Fruit fly (Drosophila melanogaster) whole organism, embryonic: ENCODE measurements around the gene MEP-1.
A peak's percentile ranks its signal among the peaks of the same experiment; 100 is the strongest.

ENCODE experiments used
- Bdp1 ChIP-seq: fragments of 200-800 bp; sonication (Bioruptor generic); optimal IDR thresholded peaks from 3 replicates; lab custom pipeline; 2016; ENCODE audit warnings: missing biosample characterization, missing genetic modification characterization
- C15 ChIP-seq: fragments of 200-800 bp; sonication (Bioruptor generic); IDR thresholded peaks from 3 replicates; pipeline ENCODE4 v1.3.6; 2022; ENCODE audit warnings: missing biosample characterization, missing genetic modification characterization
- CG11456 ChIP-seq: fragments of 200-800 bp; sonication (Bioruptor generic); IDR thresholded peaks from 3 replicates; pipeline ENCODE4 v1.3.6; 2022; ENCODE audit warnings: missing biosample characterization, missing genetic modification characterization
- CG12744 ChIP-seq: fragments of 200-800 bp; sonication (Bioruptor generic); optimal IDR thresholded peaks from 2 replicates; lab custom pipeline; 2016; ENCODE audit warnings: missing biosample characterization, missing genetic modification characterization
- CG12942 ChIP-seq: fragments of 200-800 bp; sonication (Bioruptor generic); optimal IDR thresholded peaks from 3 replicates; lab custom pipeline; 2016; ENCODE audit warnings: missing biosample characterization, missing genetic modification characterization
- CG13624 ChIP-seq: fragments of 200-800 bp; sonication (Bioruptor generic); optimal IDR thresholded peaks from 2 replicates; lab custom pipeline; 2016; ENCODE audit warnings: missing biosample characterization, missing genetic modification characterization
- CG14050 ChIP-seq: fragments of 200-800 bp; sonication (Bioruptor generic); IDR thresholded peaks from 3 replicates; pipeline ENCODE4 v1.3.6; 2022; ENCODE audit warnings: missing biosample characterization, missing genetic modification characterization
- CG15011 ChIP-seq: fragments of 200-800 bp; sonication (Bioruptor generic); optimal IDR thresholded peaks from 3 replicates; lab custom pipeline; 2018; ENCODE audit warnings: missing biosample characterization, mild to moderate bottlenecking, missing genetic modification characterization
- CG15269 ChIP-seq: fragments of 200-800 bp; sonication (Bioruptor generic); optimal IDR thresholded peaks from 2 replicates; lab custom pipeline; 2018; ENCODE audit warnings: missing biosample characterization, mild to moderate bottlenecking, missing genetic modification characterization, moderate library complexity
- CG15514 ChIP-seq: fragments of 200-800 bp; sonication (Bioruptor generic); optimal IDR thresholded peaks from 3 replicates; lab custom pipeline; 2017; ENCODE audit warnings: missing biosample characterization, missing genetic modification characterization, mild to moderate bottlenecking, moderate library complexity, missing genetic modification reagents
- CG16815 ChIP-seq: fragments of 200-800 bp; sonication (Bioruptor generic); optimal IDR thresholded peaks from 3 replicates; lab custom pipeline; 2017; ENCODE audit warnings: missing biosample characterization, mild to moderate bottlenecking, missing genetic modification characterization
- CG17328 ChIP-seq: fragments of 200-800 bp; sonication (Bioruptor generic); IDR thresholded peaks from 2 replicates; pipeline ENCODE4 v1.3.6; 2022; ENCODE audit warnings: missing biosample characterization, missing genetic modification characterization
- CG18011 ChIP-seq: fragments of 200-800 bp; sonication (Bioruptor generic); optimal IDR thresholded peaks from 2 replicates; lab custom pipeline; 2017; ENCODE audit warnings: missing biosample characterization, missing genetic modification characterization, mild to moderate bottlenecking, moderate library complexity, missing genotype
- CG18619 ChIP-seq: fragments of 200-800 bp; sonication (Bioruptor generic); optimal IDR thresholded peaks from 3 replicates; lab custom pipeline; 2017; ENCODE audit warnings: missing biosample characterization, mild to moderate bottlenecking, missing genetic modification characterization
- CG18764 ChIP-seq: fragments of 200-800 bp; sonication (Bioruptor generic); optimal IDR thresholded peaks from 3 replicates; lab custom pipeline; 2016; ENCODE audit warnings: missing biosample characterization, missing genetic modification characterization
- CG2120 ChIP-seq: fragments of 200-800 bp; sonication (Bioruptor generic); optimal IDR thresholded peaks from 3 replicates; lab custom pipeline; 2016; ENCODE audit warnings: missing biosample characterization, missing genetic modification characterization
- CG31224 ChIP-seq: fragments of 200-800 bp; sonication (Bioruptor generic); IDR thresholded peaks from 2 replicates; pipeline ENCODE4 v1.3.6; 2022; ENCODE audit warnings: missing biosample characterization, missing genetic modification characterization
- CG31388 ChIP-seq: fragments of 200-800 bp; sonication (Bioruptor generic); optimal IDR thresholded peaks from 2 replicates; lab custom pipeline; 2016; ENCODE audit warnings: missing biosample characterization, missing genetic modification characterization
- CG4282 ChIP-seq: fragments of 200-800 bp; sonication (Bioruptor generic); optimal IDR thresholded peaks from 2 replicates; lab custom pipeline; 2016; ENCODE audit warnings: missing biosample characterization, missing genetic modification characterization
- CG6254 ChIP-seq: fragments of 200-800 bp; sonication (Bioruptor generic); optimal IDR thresholded peaks from 3 replicates; lab custom pipeline; 2017; ENCODE audit warnings: mild to moderate bottlenecking, missing biosample characterization, missing genetic modification reagents, missing genetic modification characterization
- CG6854 ChIP-seq: fragments of 200-800 bp; sonication (Bioruptor generic); optimal IDR thresholded peaks from 3 replicates; lab custom pipeline; 2017; ENCODE audit warnings: missing biosample characterization, mild to moderate bottlenecking, missing genetic modification characterization
- CG7928 ChIP-seq: fragments of 200-800 bp; sonication (Bioruptor generic); optimal IDR thresholded peaks from 2 replicates; lab custom pipeline; 2017; ENCODE audit warnings: missing biosample characterization, mild to moderate bottlenecking, missing genetic modification characterization
- CG7987 ChIP-seq: fragments of 200-800 bp; sonication (Bioruptor generic); optimal IDR thresholded peaks from 2 replicates; lab custom pipeline; 2018; ENCODE audit warnings: missing biosample characterization, mild to moderate bottlenecking, missing genetic modification characterization, moderate library complexity
- Doc3 ChIP-seq: fragments of 200-800 bp; sonication (Bioruptor generic); IDR thresholded peaks from 3 replicates; pipeline ENCODE4 v1.3.6; 2022; ENCODE audit warnings: missing biosample characterization, missing genetic modification characterization; ENCODE audit not compliant: partially characterized antibody
- Dref ChIP-seq: fragments of 200-800 bp; sonication (Bioruptor generic); IDR thresholded peaks from 2 replicates; pipeline ENCODE4 v1.3.6; 2022; ENCODE audit warnings: missing biosample characterization, missing genetic modification characterization
- E2f2 ChIP-seq: fragments of 200-800 bp; sonication (Bioruptor generic); IDR thresholded peaks from 2 replicates; pipeline ENCODE4 v1.3.6; 2022; ENCODE audit warnings: missing biosample characterization, missing genetic modification characterization
- H2.0 ChIP-seq: fragments of 200-800 bp; sonication (Bioruptor generic); IDR thresholded peaks from 2 replicates; pipeline ENCODE4 v1.3.6; 2022; ENCODE audit warnings: missing biosample characterization, missing genetic modification characterization
- Hr39 ChIP-seq: fragments of >200 bp; optimal IDR thresholded peaks from 2 replicates; lab custom pipeline; 2017
- Lpt ChIP-seq: fragments of >200 bp; optimal IDR thresholded peaks from 2 replicates; lab custom pipeline; 2018; ENCODE audit warnings: missing biosample characterization, missing genetic modification characterization
- Myb ChIP-seq: fragments of 200-800 bp; sonication (Bioruptor generic); optimal IDR thresholded peaks from 2 replicates; lab custom pipeline; 2016; ENCODE audit warnings: missing biosample characterization, missing genetic modification characterization
- NFAT ChIP-seq: fragments of 200-800 bp; sonication (Bioruptor generic); IDR thresholded peaks from 2 replicates; pipeline ENCODE4 v1.3.6; 2022; ENCODE audit warnings: missing biosample characterization, missing genetic modification characterization
- Sox100B ChIP-seq: fragments of 200-800 bp; sonication (Bioruptor generic); optimal IDR thresholded peaks from 3 replicates; lab custom pipeline; 2018; ENCODE audit warnings: missing biosample characterization, mild to moderate bottlenecking, missing genetic modification characterization
- Sox102F ChIP-seq: fragments of 200-800 bp; sonication (Bioruptor generic); optimal IDR thresholded peaks from 2 replicates; lab custom pipeline; 2018; ENCODE audit warnings: missing biosample characterization, mild to moderate bottlenecking, missing genetic modification characterization, moderate library complexity
- br ChIP-seq: fragments of >200 bp; optimal IDR thresholded peaks from 2 replicates; lab custom pipeline; 2017
- cato ChIP-seq: fragments of 200-800 bp; sonication (Bioruptor generic); optimal IDR thresholded peaks from 2 replicates; lab custom pipeline; 2016; ENCODE audit warnings: missing biosample characterization, missing genetic modification characterization, borderline replicate concordance
- chm ChIP-seq: fragments of 200-800 bp; sonication (Bioruptor generic); IDR thresholded peaks from 2 replicates; pipeline ENCODE4 v1.3.6; 2022; ENCODE audit warnings: missing biosample characterization, missing genetic modification characterization
- croc ChIP-seq: fragments of 200-800 bp; sonication (Bioruptor generic); conservative IDR thresholded peaks from 3 replicates; pipeline ENCODE4 v1.3.6; 2022; ENCODE audit warnings: missing biosample characterization, missing genetic modification characterization
- dati ChIP-seq: fragments of 200-800 bp; sonication (Bioruptor generic); IDR thresholded peaks from 2 replicates; pipeline ENCODE4 v1.3.6; 2022; ENCODE audit warnings: missing biosample characterization, missing genetic modification characterization
- dm ChIP-seq: fragments of 200-800 bp; sonication (Bioruptor generic); optimal IDR thresholded peaks from 3 replicates; lab custom pipeline; 2016; ENCODE audit warnings: missing biosample characterization, missing genetic modification characterization
- en ChIP-seq: fragments of 200-800 bp; sonication (Bioruptor generic); optimal IDR thresholded peaks from 2 replicates; lab custom pipeline; 2016; ENCODE audit warnings: missing biosample characterization, missing genetic modification characterization
- gce ChIP-seq: fragments of 200-800 bp; sonication (Bioruptor generic); IDR thresholded peaks from 3 replicates; pipeline ENCODE4 v1.3.6; 2022; ENCODE audit warnings: missing biosample characterization, missing genetic modification characterization
- jigr1 ChIP-seq: fragments of 200-800 bp; sonication (Bioruptor generic); IDR thresholded peaks from 3 replicates; pipeline ENCODE4 v1.3.6; 2022; ENCODE audit warnings: missing biosample characterization, missing genetic modification characterization
- ken ChIP-seq: fragments of 200-800 bp; sonication (Bioruptor generic); IDR thresholded peaks from 3 replicates; pipeline ENCODE4 v1.3.6; 2022; ENCODE audit warnings: missing biosample characterization, missing genetic modification characterization
- luna ChIP-seq: fragments of 200-800 bp; sonication (Bioruptor generic); optimal IDR thresholded peaks from 2 replicates; lab custom pipeline; 2016; ENCODE audit warnings: missing biosample characterization, missing genetic modification characterization
- mirr ChIP-seq: fragments of 200-800 bp; sonication (Bioruptor generic); optimal IDR thresholded peaks from 3 replicates; lab custom pipeline; 2018; ENCODE audit warnings: missing biosample characterization, mild to moderate bottlenecking, missing genetic modification characterization
- otp ChIP-seq: fragments of 200-800 bp; sonication (Bioruptor generic); IDR thresholded peaks from 3 replicates; pipeline ENCODE4, ENCODE4 v1.3.6; 2022; ENCODE audit warnings: missing biosample characterization, missing genetic modification characterization
- row ChIP-seq: fragments of 200-800 bp; sonication (Bioruptor generic); IDR thresholded peaks from 3 replicates; pipeline ENCODE4 v1.3.6; 2022; ENCODE audit warnings: missing biosample characterization, missing genetic modification characterization
- seq ChIP-seq: fragments of 200-800 bp; sonication (Bioruptor generic); IDR thresholded peaks from 2 replicates; pipeline ENCODE4 v1.3.6; 2022; ENCODE audit warnings: missing biosample characterization, missing genetic modification characterization
- vnd ChIP-seq: fragments of 200-800 bp; sonication (Bioruptor generic); IDR thresholded peaks from 3 replicates; pipeline ENCODE4 v1.3.6; 2022; ENCODE audit warnings: missing biosample characterization, missing genetic modification characterization; ENCODE audit not compliant: partially characterized antibody
- wdn ChIP-seq: fragments of 200-800 bp; sonication (Bioruptor generic); IDR thresholded peaks from 2 replicates; pipeline ENCODE4 v1.3.6; 2022; ENCODE audit warnings: missing biosample characterization, missing genetic modification characterization

Gene MEP-1

DNA sequence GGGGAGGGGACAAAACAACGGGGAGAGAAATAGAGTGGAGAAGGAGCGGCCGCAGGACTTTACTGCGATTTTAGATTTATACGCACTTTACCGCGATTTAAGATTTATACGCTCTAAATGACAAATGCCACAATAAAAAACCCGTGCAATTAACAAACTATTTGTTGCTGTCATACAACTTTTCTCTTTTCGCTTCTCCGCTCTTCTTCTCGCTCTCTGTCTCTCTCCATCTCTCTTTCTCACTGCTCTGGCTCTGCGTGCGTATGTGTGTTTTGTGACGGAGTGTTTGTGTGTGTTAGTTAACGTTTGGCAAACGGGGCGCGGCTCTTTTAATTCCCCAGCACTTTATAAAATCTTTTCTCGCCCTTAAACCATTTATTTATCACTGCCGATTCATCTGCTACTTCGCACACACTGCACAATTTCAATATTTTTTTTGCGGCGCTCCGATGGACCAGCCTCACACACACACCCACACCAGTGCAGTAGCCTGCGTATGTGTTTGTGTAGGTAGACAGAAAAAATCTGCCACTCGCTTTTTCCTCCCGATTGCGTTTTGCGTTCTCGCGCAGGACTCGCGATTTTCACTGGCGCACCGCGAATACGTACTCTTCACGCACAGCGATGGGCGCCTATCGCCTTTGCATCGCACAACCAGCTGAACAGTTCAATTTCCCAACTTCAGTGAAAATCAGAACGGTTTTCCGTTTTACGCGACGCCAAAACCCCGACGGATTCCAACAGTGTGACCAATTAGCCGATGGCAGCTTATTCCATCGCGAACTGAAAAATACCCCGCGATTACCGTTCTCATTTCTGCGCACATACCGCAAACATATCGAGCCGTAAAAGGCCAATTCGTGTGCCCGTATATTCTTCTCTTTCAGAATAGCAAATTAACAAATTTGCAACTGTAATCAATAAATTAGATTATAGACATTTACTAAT lies 45.4 kb upstream of the MEP-1 start, which contains the start of gene msn (continued):
- TF ChIP-seq CG18011 (GFP tag; lab: Kevin White, UChicago) (peak; percentile 6), CG7928 (GFP tag; lab: Kevin White, UChicago) (no peak), cato (GFP tag; lab: Kevin White, UChicago) (no peak), jigr1 (no peak), Myb (GFP tag; lab: Kevin White, UChicago) (peak; percentile 6), CG4282 (GFP tag; lab: Kevin White, UChicago) (no peak), CG12744 (GFP tag; lab: Kevin White, UChicago) (no peak), otp (GFP tag; lab: Robert Waterston, UW) (no peak; the same call in 2 of the 3 replicates), seq (GFP tag; lab: Robert Waterston, UW) (no peak; the same call in 1 of the 2 replicates), CG18764 (GFP tag; lab: Kevin White, UChicago) (no peak), br (lab: Kevin White, UChicago) (no peak), luna (GFP tag; lab: Kevin White, UChicago) (no peak), ken (GFP tag; lab: Robert Waterston, UW) (peak; percentile 44; the same call in 1 of the 3 replicates), row (GFP tag; lab: Robert Waterston, UW) (peak; percentile 78), vnd (no peak), Doc3 (no peak), CG16815 (GFP tag; lab: Kevin White, UChicago) (no peak), Sox100B (no peak), NFAT (GFP tag; lab: Robert Waterston, UW) (peak; percentile 43; the same call in 1 of the 2 replicates), CG31224 (GFP tag; lab: Robert Waterston, UW) (peak; percentile 21; the same call in 1 of the 2 replicates), dm (GFP tag; lab: Kevin White, UChicago) (peak; percentile 34), croc (GFP tag; lab: Robert Waterston, UW) (no peak), chm (GFP tag; lab: Robert Waterston, UW) (peak; percentile 85), gce (GFP tag; lab: Robert Waterston, UW) (0 out of 3 replicates have a peak, but pooled peaks have one; percentile 54), CG18619 (GFP tag; lab: Kevin White, UChicago) (no peak), CG11456 (GFP tag; lab: Robert Waterston, UW) (0 out of 3 replicates have a peak, but pooled peaks have one; percentile 37), Lpt (GFP tag; lab: Kevin White, UChicago) (no peak), CG31388 (GFP tag; lab: Kevin White, UChicago) (no peak), Dref (GFP tag; lab: Robert Waterston, UW) (peak; percentile 86), CG17328 (GFP tag; lab: Robert Waterston, UW) (peak; percentile 58), en (no peak), C15 (GFP tag; lab: Robert Waterston, UW) (no peak), CG14050 (GFP tag; lab: Robert Waterston, UW) (no peak), CG13624 (GFP tag; lab: Kevin White, UChicago) (no peak), CG12942 (no peak), Sox102F (no peak), mirr (GFP tag; lab: Kevin White, UChicago) (peak; percentile 55), CG2120 (GFP tag; lab: Kevin White, UChicago) (peak; percentile 14), E2f2 (GFP tag; lab: Robert Waterston, UW) (peak; percentile 30), wdn (GFP tag; lab: Robert Waterston, UW) (no peak), H2.0 (GFP tag; lab: Robert Waterston, UW) (no peak), Bdp1 (GFP tag; lab: Kevin White, UChicago) (no peak), CG15514 (GFP tag; lab: Kevin White, UChicago) (peak; percentile 63), dati (GFP tag; lab: Robert Waterston, UW) (no peak), CG6254 (GFP tag; lab: Kevin White, UChicago) (no peak), Hr39 (no peak), CG15269 (tag; lab: Kevin White, UChicago) (no peak), CG15011 (GFP tag; lab: Kevin White, UChicago) (no peak), CG7987 (peak; percentile 36), CG6854 (peak; percentile 60)
